Worm (Caenorhabditis elegans): ENCODE measurements around the gene cest-8.

cest-8 gene

DNA sequence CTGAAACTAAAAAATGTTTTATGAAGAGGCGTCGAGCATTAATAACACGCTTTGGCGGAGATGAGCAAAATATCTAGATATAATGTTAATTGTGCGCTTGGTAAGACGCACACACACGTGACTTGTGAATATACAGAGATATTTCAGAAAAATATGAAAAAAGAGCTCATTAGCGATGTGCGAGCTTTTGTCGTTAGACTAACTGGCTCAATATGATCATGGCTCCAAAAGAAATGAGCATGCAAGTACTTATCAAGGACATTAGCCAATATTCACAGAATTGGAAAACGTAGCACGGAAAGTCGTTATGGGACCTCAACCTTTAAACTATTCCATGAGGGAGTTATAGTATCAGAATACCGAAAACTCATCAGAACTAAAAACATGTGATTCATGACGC lies 12.4 kb upstream of the cest-8 start:
- peak; percentile 11 for TF ChIP-seq ceh-8 (GFP tag; optimal IDR thresholded peaks at IDR 0.05)
- TF ChIP-seq irx-1 (tag; optimal IDR thresholded peaks at IDR 0.05) = no peak
- TF ChIP-seq ces-1 (GFP tag; optimal IDR thresholded peaks at IDR 0.05) = no peak
- TF ChIP-seq nhr-77 (tag; optimal IDR thresholded peaks at IDR 0.05) = no peak
- TF ChIP-seq zag-1 (tag; optimal IDR thresholded peaks at IDR 0.05) = no peak
- TF ChIP-seq snu-23 (GFP tag; optimal IDR thresholded peaks at IDR 0.05) = no peak
- TF ChIP-seq swsn-7 (tag; optimal IDR thresholded peaks at IDR 0.05) = peak; percentile 5
- no peak for TF ChIP-seq tbx-2 (tag; optimal IDR thresholded peaks at IDR 0.05)
- TF ChIP-seq nhr-90 (tag; optimal IDR thresholded peaks at IDR 0.05; ENCODE audit: poor library complexity) = no peak
- no peak for TF ChIP-seq nhr-12 (tag; optimal IDR thresholded peaks at IDR 0.05)
- TF ChIP-seq pax-3 (tag; optimal IDR thresholded peaks at IDR 0.05) = no peak
- TF ChIP-seq nhr-71 (tag; optimal IDR thresholded peaks at IDR 0.05) = peak; percentile 34
- no peak for TF ChIP-seq lin-39 (tag; optimal IDR thresholded peaks at IDR 0.05)
- TF ChIP-seq nhr-20 (tag; optimal IDR thresholded peaks at IDR 0.05) = no peak
- TF ChIP-seq lin-14 (GFP tag; optimal IDR thresholded peaks at IDR 0.05) = peak; percentile 58
- TF ChIP-seq ceh-82 (tag; optimal IDR thresholded peaks at IDR 0.05) = no peak
- TF ChIP-seq isw-1 (GFP tag; IDR thresholded peaks at IDR 0.05) = no peak
- no peak for TF ChIP-seq C16A3.4 (tag; optimal IDR thresholded peaks at IDR 0.05)
- no peak for TF ChIP-seq rnt-1 (tag; optimal IDR thresholded peaks at IDR 0.05)
- no peak for TF ChIP-seq mdl-1 (tag; optimal IDR thresholded peaks at IDR 0.05)
- no peak for TF ChIP-seq nhr-85 (tag)
- no peak for TF ChIP-seq F16B12.6 (tag; optimal IDR thresholded peaks at IDR 0.05)
- no peak for TF ChIP-seq unc-62 (GFP tag; optimal IDR thresholded peaks at IDR 0.05)
- no peak for TF ChIP-seq lin-35 (GFP tag; optimal IDR thresholded peaks at IDR 0.05)
- TF ChIP-seq lir-3 (tag; optimal IDR thresholded peaks at IDR 0.05; ENCODE audit: poor library complexity) = no peak
- TF ChIP-seq nhr-19 (GFP tag; conservative IDR thresholded peaks at IDR 0.05) = no peak
- TF ChIP-seq efl-3 (GFP tag; optimal IDR thresholded peaks at IDR 0.05) = no peak
- TF ChIP-seq egl-13 (tag; optimal IDR thresholded peaks at IDR 0.05) = peak; percentile 25
- TF ChIP-seq grh-1 (GFP tag; IDR thresholded peaks at IDR 0.05) = no peak
- TF ChIP-seq nhr-47 (tag; optimal IDR thresholded peaks at IDR 0.05) = no peak
- TF ChIP-seq zip-4 (GFP tag; optimal IDR thresholded peaks at IDR 0.05) = peak; percentile 10
- TF ChIP-seq lin-15B (tag; optimal IDR thresholded peaks at IDR 0.05) = no peak
- TF ChIP-seq nhr-11 (tag; optimal IDR thresholded peaks at IDR 0.05) = peak; percentile 26
- no peak for TF ChIP-seq dpl-1 (GFP tag; optimal IDR thresholded peaks at IDR 0.05)
- TF ChIP-seq ceh-63 (GFP tag; optimal IDR thresholded peaks at IDR 0.05) = no peak
- TF ChIP-seq sox-4 (tag; optimal IDR thresholded peaks at IDR 0.05) = no peak
- no peak for TF ChIP-seq ama-1 (optimal IDR thresholded peaks at IDR 0.05)
- no peak for TF ChIP-seq mef-2 (tag; optimal IDR thresholded peaks at IDR 0.05)
- TF ChIP-seq unc-86 (tag; optimal IDR thresholded peaks at IDR 0.05) = no peak
- no peak for TF ChIP-seq elt-3 (tag; optimal IDR thresholded peaks at IDR 0.05)
- no peak for TF ChIP-seq pag-3 (tag; optimal IDR thresholded peaks at IDR 0.05; ENCODE audit: borderline replicate concordance, insufficient read depth)
- no peak for TF ChIP-seq ceh-90 (tag; optimal IDR thresholded peaks at IDR 0.05)
- no peak for TF ChIP-seq mep-1 (tag; optimal IDR thresholded peaks at IDR 0.05)
- no peak for TF ChIP-seq unc-130 (tag; optimal IDR thresholded peaks at IDR 0.05)
- TF ChIP-seq aly-2 (tag; optimal IDR thresholded peaks at IDR 0.05) = no peak
- no peak for TF ChIP-seq sup-37 (GFP tag; optimal IDR thresholded peaks at IDR 0.05)
- TF ChIP-seq fkh-10 (GFP tag; optimal IDR thresholded peaks at IDR 0.05) = no peak
- TF ChIP-seq tlp-1 (tag; optimal IDR thresholded peaks at IDR 0.05) = no peak
- TF ChIP-seq hpl-2 (GFP tag; optimal IDR thresholded peaks at IDR 0.05) = no peak
- no peak for TF ChIP-seq nhr-76 (tag; optimal IDR thresholded peaks at IDR 0.05)
- TF ChIP-seq C04F5.9 (tag; optimal IDR thresholded peaks at IDR 0.05) = no peak
- TF ChIP-seq C34B4.2 (tag; optimal IDR thresholded peaks at IDR 0.05) = no peak
- no peak for TF ChIP-seq aha-1 (tag; optimal IDR thresholded peaks at IDR 0.05)
- no peak for TF ChIP-seq mab-9 (GFP tag; IDR thresholded peaks at IDR 0.05)
